Worm (Caenorhabditis elegans) whole organism, young adult: Measurements from ENCODE around the gene F58E6.11.
A peak's percentile ranks its signal among the peaks of the same experiment; 100 is the strongest.

ENCODE experiments used
- C06A6.2 ChIP-seq: fragments of 200-800 bp; sonication (Bioruptor generic); conservative IDR thresholded peaks from 2 replicates; pipeline ENCODE4 v1.3.6; 2022; ENCODE audit warnings: missing genetic modification characterization, missing compliant biosample characterization
- F10E7.11 ChIP-seq: sonication (generic microtip); optimal IDR thresholded peaks from 2 replicates; lab custom pipeline; 2017; ENCODE audit warnings: mild to moderate bottlenecking, missing genetic modification characterization, moderate library complexity, missing compliant biosample characterization
- F22D6.2 ChIP-seq: sonication (generic microtip); optimal IDR thresholded peaks from 2 replicates; lab custom pipeline; 2016; ENCODE audit warnings: mild to moderate bottlenecking, missing genetic modification characterization, missing compliant biosample characterization
- F33H1.4 ChIP-seq: fragments of 200-800 bp; sonication (Bioruptor generic); IDR thresholded peaks from 2 replicates; pipeline ENCODE4 v1.3.6; 2022; ENCODE audit warnings: missing genetic modification reagents, missing genetic modification characterization, missing compliant biosample characterization
- F37B4.10 ChIP-seq: fragments of 200-800 bp; sonication (Bioruptor generic); IDR thresholded peaks from 2 replicates; pipeline ENCODE4 v1.3.6; 2022; ENCODE audit warnings: missing genetic modification characterization, missing compliant biosample characterization
- F39B2.1 ChIP-seq: fragments of 200-800 bp; sonication (Bioruptor generic); IDR thresholded peaks from 2 replicates; pipeline ENCODE4 v1.3.6; 2022; ENCODE audit warnings: missing genetic modification reagents, missing genetic modification characterization, missing compliant biosample characterization
- F55B11.4 ChIP-seq: sonication (generic microtip); optimal IDR thresholded peaks from 2 replicates; lab custom pipeline; 2016; ENCODE audit warnings: missing compliant biosample characterization, missing genetic modification characterization, borderline replicate concordance; ENCODE audit not compliant: insufficient read depth
- K12H6.12 ChIP-seq: fragments of 200-800 bp; sonication (Bioruptor generic); optimal IDR thresholded peaks from 2 replicates; lab custom pipeline; 2018; ENCODE audit warnings: mild to moderate bottlenecking, missing genetic modification characterization, missing compliant biosample characterization
- T26A5.8 ChIP-seq: sonication (generic microtip); optimal IDR thresholded peaks from 2 replicates; lab custom pipeline; 2016; ENCODE audit warnings: missing genetic modification characterization, missing compliant biosample characterization
- Y53F4B.3 ChIP-seq: fragments of 200-800 bp; sonication (Bioruptor generic); IDR thresholded peaks from 2 replicates; pipeline ENCODE4 v1.3.6; 2022; ENCODE audit warnings: missing genetic modification reagents, missing genetic modification characterization, missing compliant biosample characterization
- Y53G8AR.9 ChIP-seq: fragments of 200-800 bp; sonication (Bioruptor generic); conservative IDR thresholded peaks from 2 replicates; pipeline ENCODE4 v1.3.6; 2022; ENCODE audit warnings: missing genetic modification reagents, missing genetic modification characterization, missing compliant biosample characterization
- Y56A3A.18 ChIP-seq: fragments of 200-800 bp; sonication (Bioruptor generic); IDR thresholded peaks from 2 replicates; pipeline ENCODE4 v1.3.6; 2022; ENCODE audit warnings: missing genetic modification reagents, missing genetic modification characterization, missing compliant biosample characterization
- Y67H2A.10 ChIP-seq: fragments of 200-800 bp; sonication (Bioruptor generic); conservative IDR thresholded peaks from 2 replicates; pipeline ENCODE4 v1.3.6; 2022; ENCODE audit warnings: missing genetic modification reagents, missing genetic modification characterization, missing compliant biosample characterization
- Y79H2A.3 ChIP-seq: fragments of 200-800 bp; sonication (Bioruptor generic); conservative IDR thresholded peaks from 2 replicates; pipeline ENCODE4 v1.3.6; 2022; ENCODE audit warnings: missing genetic modification reagents, missing genetic modification characterization, missing compliant biosample characterization
- ZK185.1 ChIP-seq: sonication (generic microtip); optimal IDR thresholded peaks from 2 replicates; lab custom pipeline; 2016; ENCODE audit warnings: mild to moderate bottlenecking, missing genetic modification characterization, missing compliant biosample characterization; ENCODE audit not compliant: poor library complexity, severe bottlenecking
- atf-7 ChIP-seq: sonication (generic microtip); optimal IDR thresholded peaks from 2 replicates; lab custom pipeline; 2017; ENCODE audit warnings: mild to moderate bottlenecking, missing genetic modification characterization, missing compliant biosample characterization
- attf-3 ChIP-seq: fragments of 200-800 bp; sonication (Bioruptor generic); conservative IDR thresholded peaks from 2 replicates; pipeline ENCODE4 v1.3.6; 2022; ENCODE audit warnings: missing genetic modification reagents, missing genetic modification characterization, missing compliant biosample characterization
- attf-5 ChIP-seq: fragments of 200-800 bp; sonication (Bioruptor generic); optimal IDR thresholded peaks from 2 replicates; lab custom pipeline; 2018; ENCODE audit warnings: mild to moderate bottlenecking, missing genetic modification characterization, missing compliant biosample characterization
- cebp-2 ChIP-seq: fragments of 200-800 bp; sonication (Bioruptor generic); IDR thresholded peaks from 2 replicates; pipeline ENCODE4 v1.3.6; 2022; ENCODE audit warnings: missing genetic modification characterization, missing compliant biosample characterization
- ceh-27 ChIP-seq: fragments of 200-800 bp; sonication (Bioruptor generic); optimal IDR thresholded peaks from 2 replicates; lab custom pipeline; 2018; ENCODE audit warnings: mild to moderate bottlenecking, missing genetic modification characterization, moderate library complexity, missing compliant biosample characterization
- ceh-79 ChIP-seq: sonication (generic microtip); optimal IDR thresholded peaks from 2 replicates; lab custom pipeline; 2017; ENCODE audit warnings: mild to moderate bottlenecking, missing genetic modification characterization, missing compliant biosample characterization
- dox-1 ChIP-seq: fragments of 200-800 bp; sonication (Bioruptor generic); IDR thresholded peaks from 2 replicates; pipeline ENCODE4 v1.3.6; 2022; ENCODE audit warnings: missing genetic modification reagents, missing genetic modification characterization, missing compliant biosample characterization
- efl-1 ChIP-seq: fragments of 150-350 bp; optimal IDR thresholded peaks from 2 replicates; lab custom pipeline; 2014; ENCODE audit warnings: missing biosample characterization, missing genetic modification reagents, missing genetic modification characterization
- egl-18 ChIP-seq: fragments of 200-800 bp; sonication (Bioruptor generic); IDR thresholded peaks from 2 replicates; pipeline ENCODE4 v1.3.6; 2022; ENCODE audit warnings: missing genetic modification reagents, missing genetic modification characterization, missing compliant biosample characterization
- egl-44 ChIP-seq: fragments of 200-800 bp; sonication (Bioruptor generic); IDR thresholded peaks from 2 replicates; pipeline ENCODE4 v1.3.6; 2022; ENCODE audit warnings: missing genetic modification reagents, missing genetic modification characterization, missing compliant biosample characterization
- ekl-4 ChIP-seq: fragments of 200-800 bp; sonication (Bioruptor generic); IDR thresholded peaks from 2 replicates; pipeline ENCODE4 v1.3.6; 2022; ENCODE audit warnings: missing genetic modification reagents, missing genetic modification characterization, missing compliant biosample characterization
- him-1 ChIP-seq: sonication (generic microtip); optimal IDR thresholded peaks from 2 replicates; lab custom pipeline; 2016; ENCODE audit warnings: missing genotype, missing genetic modification reagents, missing genetic modification characterization, missing compliant biosample characterization
- hlh-12 ChIP-seq: sonication (generic microtip); optimal IDR thresholded peaks from 2 replicates; lab custom pipeline; 2016; ENCODE audit warnings: missing genetic modification characterization, missing compliant biosample characterization
- hlh-26 ChIP-seq: fragments of 200-800 bp; sonication (Bioruptor generic); conservative IDR thresholded peaks from 2 replicates; pipeline ENCODE4 v1.3.6; 2022; ENCODE audit warnings: missing genetic modification reagents, missing genetic modification characterization, missing compliant biosample characterization
- lag-1 ChIP-seq: fragments of 200-800 bp; sonication (Bioruptor generic); IDR thresholded peaks from 2 replicates; pipeline ENCODE4 v1.3.6; 2022; ENCODE audit warnings: missing genetic modification reagents, missing genetic modification characterization, missing compliant biosample characterization
- let-607 ChIP-seq, 2 experiments: fragments of 200-800 bp in 1 of 2; sonication (Bioruptor generic) in 1 of 2; sonication (generic microtip) in 1 of 2; optimal IDR thresholded peaks; 2 replicates each; lab custom pipeline; 2016 to 2018; ENCODE audit warnings: mild to moderate bottlenecking in 2 of 2, missing compliant biosample characterization in 2 of 2, missing genetic modification characterization in 2 of 2, moderate library complexity in 2 of 2, missing genotype in 1 of 2
- lin-40 ChIP-seq: sonication (generic microtip); optimal IDR thresholded peaks from 2 replicates; lab custom pipeline; 2016; ENCODE audit warnings: missing genetic modification characterization, mild to moderate bottlenecking, missing compliant biosample characterization, missing genotype, missing genetic modification reagents
- lin-54 ChIP-seq: fragments of 200-800 bp; sonication (Bioruptor generic); optimal IDR thresholded peaks from 2 replicates; lab custom pipeline; 2018; ENCODE audit warnings: mild to moderate bottlenecking, missing genetic modification characterization, missing compliant biosample characterization
- madf-6 ChIP-seq: fragments of 200-800 bp; sonication (Bioruptor generic); IDR thresholded peaks from 2 replicates; pipeline ENCODE4 v1.3.6; 2022; ENCODE audit warnings: missing genetic modification reagents, missing genetic modification characterization, missing compliant biosample characterization
- mel-28 ChIP-seq: sonication (generic microtip); optimal IDR thresholded peaks from 2 replicates; lab custom pipeline; 2016; ENCODE audit warnings: borderline replicate concordance, mild to moderate bottlenecking, missing genetic modification characterization, missing compliant biosample characterization
- nfya-2 ChIP-seq: fragments of 200-800 bp; sonication (Bioruptor generic); IDR thresholded peaks from 2 replicates; pipeline ENCODE4 v1.3.6; 2022; ENCODE audit warnings: missing genetic modification reagents, missing genetic modification characterization, missing compliant biosample characterization
- nhr-90 ChIP-seq: sonication (generic microtip); optimal IDR thresholded peaks from 2 replicates; lab custom pipeline; 2016; ENCODE audit warnings: missing genotype, mild to moderate bottlenecking, missing genetic modification characterization, missing compliant biosample characterization
- rcor-1 ChIP-seq: fragments of 200-800 bp; sonication (Bioruptor generic); IDR thresholded peaks from 2 replicates; pipeline ENCODE4 v1.3.6; 2022; ENCODE audit warnings: missing genetic modification reagents, missing genetic modification characterization, missing compliant biosample characterization
- snpc-1.3 ChIP-seq: sonication (generic microtip); optimal IDR thresholded peaks from 2 replicates; lab custom pipeline; 2017; ENCODE audit warnings: missing genetic modification characterization, mild to moderate bottlenecking, missing compliant biosample characterization, antibody characterized with exemption, moderate library complexity, missing genotype, missing genetic modification reagents; ENCODE audit not compliant: insufficient read depth
- somi-1 ChIP-seq: fragments of 200-800 bp; sonication (Bioruptor generic); optimal IDR thresholded peaks from 2 replicates; lab custom pipeline; 2018; ENCODE audit warnings: mild to moderate bottlenecking, missing genetic modification characterization, missing compliant biosample characterization
- sptf-2 ChIP-seq: fragments of 200-800 bp; sonication (Bioruptor generic); optimal IDR thresholded peaks from 2 replicates; lab custom pipeline; 2018; ENCODE audit warnings: mild to moderate bottlenecking, missing genetic modification characterization, missing compliant biosample characterization
- unc-130 ChIP-seq: sonication (generic microtip); optimal IDR thresholded peaks from 2 replicates; lab custom pipeline; 2016; ENCODE audit warnings: missing genetic modification reagents, missing genetic modification characterization, missing compliant biosample characterization
- unc-62 ChIP-seq: fragments of 150-350 bp; optimal IDR thresholded peaks from 2 replicates; lab custom pipeline; 2014; ENCODE audit warnings: missing biosample characterization, missing genetic modification reagents, missing genetic modification characterization
- zfh-2 ChIP-seq: fragments of 200-800 bp; sonication (Bioruptor generic); conservative IDR thresholded peaks from 2 replicates; pipeline ENCODE4 v1.3.6; 2022; ENCODE audit warnings: missing genetic modification reagents, missing genetic modification characterization, missing compliant biosample characterization
- zim-3 ChIP-seq: sonication (generic microtip); optimal IDR thresholded peaks from 2 replicates; lab custom pipeline; 2017; ENCODE audit warnings: mild to moderate bottlenecking, missing genetic modification characterization, moderate library complexity, missing compliant biosample characterization
- ztf-22 ChIP-seq: fragments of 200-800 bp; sonication (Bioruptor generic); optimal IDR thresholded peaks from 2 replicates; lab custom pipeline; 2018; ENCODE audit warnings: mild to moderate bottlenecking, missing genetic modification characterization, moderate library complexity, missing compliant biosample characterization
- ztf-6 ChIP-seq: fragments of 200-800 bp; sonication (Bioruptor generic); IDR thresholded peaks from 2 replicates; pipeline ENCODE4 v1.3.6; 2022; ENCODE audit warnings: missing genetic modification reagents, missing genetic modification characterization, missing compliant biosample characterization

The F58E6.11 gene

DNA sequence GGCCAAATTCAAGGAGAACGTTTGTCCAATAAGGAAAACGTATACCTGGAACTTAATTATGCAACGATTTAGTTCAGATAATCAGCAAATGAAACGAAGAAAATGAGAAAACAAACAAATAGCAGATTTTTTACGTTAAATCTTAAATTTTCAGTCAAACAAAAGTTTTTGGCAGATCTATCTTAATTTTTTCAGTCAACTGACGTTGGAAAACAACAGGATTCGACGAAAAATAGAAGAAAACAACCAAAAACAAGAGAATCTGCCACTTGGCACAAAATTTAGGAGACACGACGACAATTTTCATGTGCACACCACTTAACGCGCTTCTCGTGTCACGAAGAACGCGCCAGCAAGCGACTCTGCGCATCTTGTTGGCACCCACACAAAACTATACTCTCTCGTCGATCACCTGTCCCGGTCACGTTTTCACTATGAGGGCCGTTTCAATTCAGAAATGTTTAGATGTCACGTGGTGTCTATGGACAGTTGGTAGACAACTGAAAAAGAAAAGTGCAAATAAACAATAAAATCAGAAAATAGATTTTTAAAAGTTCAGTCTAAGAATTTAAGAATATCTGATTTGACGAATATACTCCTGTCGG, 32.0 kb upstream of the F58E6.11 start, which contains the start of gene ztf-7:
ztf-7 (minus strand) TSS at position 51 of the 605 bp plus-strand sequence.
- no peak for TF ChIP-seq F55B11.4 (tag; lab: Kevin White, UChicago)
- peak; percentile 92 for TF ChIP-seq somi-1 (GFP tag; lab: Kevin White, UChicago)
- no peak for TF ChIP-seq zfh-2 (GFP tag; lab: Robert Waterston, UW)
- peak; percentile 68 for TF ChIP-seq egl-44 (GFP tag; lab: Robert Waterston, UW)
- peak; percentile 97 for TF ChIP-seq K12H6.12 (tag; lab: Kevin White, UChicago)
- TF ChIP-seq ceh-27 (GFP tag; lab: Kevin White, UChicago) = peak; percentile 97
- peak; percentile 96 for TF ChIP-seq ekl-4 (GFP tag; lab: Robert Waterston, UW)
- no peak for TF ChIP-seq Y53F4B.3 (GFP tag; lab: Robert Waterston, UW)
- peak; percentile 81 for TF ChIP-seq Y67H2A.10
- no peak for TF ChIP-seq unc-130 (GFP tag; lab: Kevin White, UChicago)
- peak; percentile 51; the same call in 1 of the 2 replicates for TF ChIP-seq attf-3 (GFP tag; lab: Robert Waterston, UW)
- TF ChIP-seq dox-1 (GFP tag; lab: Robert Waterston, UW) = peak; percentile 98
- peak; percentile 93 for TF ChIP-seq C06A6.2 (GFP tag; lab: Robert Waterston, UW)
- no peak for TF ChIP-seq hlh-26 (GFP tag; lab: Robert Waterston, UW)
- TF ChIP-seq mel-28 (tag; lab: Kevin White, UChicago) = no peak
- no peak for TF ChIP-seq zim-3 (tag; lab: Kevin White, UChicago)
- peak; percentile 96 for TF ChIP-seq atf-7
- TF ChIP-seq ztf-22 = peak; percentile 95
- TF ChIP-seq Y53G8AR.9 (GFP tag; lab: Robert Waterston, UW) = peak; percentile 95
- 0 out of 2 replicates have a peak, but pooled peaks have one; percentile 56 for TF ChIP-seq lag-1 (GFP tag; lab: Robert Waterston, UW)
- TF ChIP-seq lin-40 (tag; lab: Kevin White, UChicago) = peak; percentile 97
- TF ChIP-seq F39B2.1 (GFP tag; lab: Robert Waterston, UW) = no peak
- peak; percentile 94 for TF ChIP-seq Y56A3A.18 (GFP tag; lab: Robert Waterston, UW)
- TF ChIP-seq T26A5.8 (tag; lab: Kevin White, UChicago) = no peak
- TF ChIP-seq ceh-79 (tag; lab: Kevin White, UChicago) = peak; percentile 32
- peak; percentile 78 for TF ChIP-seq ZK185.1 (tag; lab: Kevin White, UChicago)
- TF ChIP-seq let-607 (tag; optimal IDR thresholded peaks at IDR 0.05; lab: Kevin White, UChicago) = peak; percentile 97 to 98
- no peak for TF ChIP-seq Y79H2A.3 (GFP tag; lab: Robert Waterston, UW)
- TF ChIP-seq him-1 = no peak
- peak; percentile 69 for TF ChIP-seq madf-6 (GFP tag; lab: Robert Waterston, UW)
- no peak for TF ChIP-seq snpc-1.3
- peak; percentile 97 for TF ChIP-seq attf-5 (GFP tag; lab: Kevin White, UChicago)
- peak; percentile 92 for TF ChIP-seq rcor-1 (GFP tag; lab: Robert Waterston, UW)
- no peak for TF ChIP-seq hlh-12 (tag; lab: Kevin White, UChicago)
- TF ChIP-seq nhr-90 (tag; lab: Kevin White, UChicago) = peak; percentile 77
- TF ChIP-seq ztf-6 (GFP tag; lab: Robert Waterston, UW) = 0 out of 2 replicates have a peak, but pooled peaks have one; percentile 42
- TF ChIP-seq F37B4.10 (GFP tag; lab: Robert Waterston, UW) = 0 out of 2 replicates have a peak, but pooled peaks have one; percentile 78
- peak; percentile 91 for TF ChIP-seq lin-54 (GFP tag; lab: Kevin White, UChicago)
- 0 out of 2 replicates have a peak, but pooled peaks have one; percentile 64 for TF ChIP-seq egl-18 (GFP tag; lab: Robert Waterston, UW)
- TF ChIP-seq efl-1 (GFP tag; lab: Kevin White, UChicago) = peak; percentile 36
- TF ChIP-seq F10E7.11 (tag; lab: Kevin White, UChicago) = no peak
- TF ChIP-seq F33H1.4 = peak; percentile 62
- TF ChIP-seq nfya-2 (GFP tag; lab: Robert Waterston, UW) = no peak
- peak; percentile 65; the same call in 1 of the 2 replicates for TF ChIP-seq cebp-2 (GFP tag; lab: Robert Waterston, UW)
- TF ChIP-seq F22D6.2 = peak; percentile 87
- no peak for TF ChIP-seq unc-62 (GFP tag; lab: Kevin White, UChicago)
- TF ChIP-seq sptf-2 = no peak
